Worm (Caenorhabditis elegans): ENCODE data around the gene men-1.
A peak's percentile ranks its signal among the peaks of the same experiment; 100 is the strongest.

men-1 gene

ce11 chrII:14249489-14249888 is 15.6 kb upstream of the men-1 start:
- no peak; the same call in 1 of the 2 replicates for TF ChIP-seq ctbp-1 (GFP tag; IDR thresholded peaks at IDR 0.05)
- TF ChIP-seq pha-4 (GFP tag; IDR thresholded peaks at IDR 0.05), result peak; percentile 28; the same call in 1 of the 2 replicates
- TF ChIP-seq pha-4 (tag; optimal IDR thresholded peaks at IDR 0.05), result no peak
- TF ChIP-seq zag-1 (tag; optimal IDR thresholded peaks at IDR 0.05), result no peak
- peak; percentile 72 for TF ChIP-seq hlh-11 (tag; optimal IDR thresholded peaks at IDR 0.05)
- peak; percentile 45; the same call in 1 of the 2 replicates for TF ChIP-seq madf-9 (GFP tag; conservative IDR thresholded peaks at IDR 0.05)
- TF ChIP-seq zfp-2 (tag; optimal IDR thresholded peaks at IDR 0.05), result no peak
- peak; percentile 99 for TF ChIP-seq aha-1 (tag)
- TF ChIP-seq daf-16 (GFP tag; optimal IDR thresholded peaks at IDR 0.05), result no peak
- TF ChIP-seq daf-16 (tag; optimal IDR thresholded peaks at IDR 0.05), result peak; percentile 57
- TF ChIP-seq R02D3.7 (tag; optimal IDR thresholded peaks at IDR 0.05), result no peak
- TF ChIP-seq Y75B8A.6 (GFP tag; IDR thresholded peaks at IDR 0.05), result no peak
- no peak for TF ChIP-seq dmd-8 (GFP tag; IDR thresholded peaks at IDR 0.05)
- peak; percentile 5; the same call in 1 of the 2 replicates for TF ChIP-seq set-16 (GFP tag; IDR thresholded peaks at IDR 0.05)
- TF ChIP-seq lsy-2 (tag; optimal IDR thresholded peaks at IDR 0.05), result peak; percentile 4 to 54
- TF ChIP-seq nhr-48 (tag; optimal IDR thresholded peaks at IDR 0.05), result no peak
- TF ChIP-seq nhr-6 (tag; optimal IDR thresholded peaks at IDR 0.05), result peak; percentile 42
- TF ChIP-seq rbr-2 (tag; optimal IDR thresholded peaks at IDR 0.05), result peak; percentile 64
- TF ChIP-seq Y105C5A.15 (GFP tag; IDR thresholded peaks at IDR 0.05), result no peak
- no peak for TF ChIP-seq ceh-32 (tag; optimal IDR thresholded peaks at IDR 0.05; ENCODE audit: poor library complexity)
- TF ChIP-seq lin-1 (GFP tag; IDR thresholded peaks at IDR 0.05), result no peak
- peak; percentile 50 for TF ChIP-seq ceh-28 (tag; optimal IDR thresholded peaks at IDR 0.05)
- TF ChIP-seq nhr-11 (tag; optimal IDR thresholded peaks at IDR 0.05), result peak; percentile 53
- TF ChIP-seq D1046.2 (GFP tag; IDR thresholded peaks at IDR 0.05), result no peak
- peak; percentile 88 for TF ChIP-seq hmg-1.1 (GFP tag; IDR thresholded peaks at IDR 0.05)
- TF ChIP-seq lin-13 (GFP tag; optimal IDR thresholded peaks at IDR 0.05), result peak; percentile 7
- peak; percentile 5; the same call in 1 of the 2 replicates for TF ChIP-seq nhr-42 (GFP tag; IDR thresholded peaks at IDR 0.05)
- peak; percentile 7 to 89 for TF ChIP-seq mdl-1 (tag; optimal IDR thresholded peaks at IDR 0.05)
- TF ChIP-seq nhr-76 (tag; optimal IDR thresholded peaks at IDR 0.05), result no peak
- peak; percentile 54 for TF ChIP-seq nhr-28 (tag; optimal IDR thresholded peaks at IDR 0.05)
- TF ChIP-seq dmd-6 (GFP tag; IDR thresholded peaks at IDR 0.05), result peak; percentile 44
- no peak for TF ChIP-seq nhr-41 (GFP tag; IDR thresholded peaks at IDR 0.05)
- no peak for TF ChIP-seq arid-1 (GFP tag; conservative IDR thresholded peaks at IDR 0.05)
- no peak for TF ChIP-seq sdz-12 (GFP tag; optimal IDR thresholded peaks at IDR 0.05)
- no peak for TF ChIP-seq tag-97 (GFP tag; IDR thresholded peaks at IDR 0.05)
- TF ChIP-seq lin-38 (GFP tag; IDR thresholded peaks at IDR 0.05), result no peak
- TF ChIP-seq unc-39 (tag; optimal IDR thresholded peaks at IDR 0.05), result no peak
- TF ChIP-seq cey-2 (tag; optimal IDR thresholded peaks at IDR 0.05; ENCODE audit: borderline replicate concordance, insufficient read depth), result no peak
- peak in 1 of 2 experiments; percentile 38 for TF ChIP-seq hif-1 (tag; optimal IDR thresholded peaks at IDR 0.05)
- peak; percentile 75 for TF ChIP-seq nhr-77 (tag; optimal IDR thresholded peaks at IDR 0.05)
- TF ChIP-seq mes-2 (tag; optimal IDR thresholded peaks at IDR 0.05; ENCODE audit: poor library complexity, severe bottlenecking), result peak; percentile 73
- TF ChIP-seq php-3 (GFP tag; IDR thresholded peaks at IDR 0.05), result 0 out of 2 replicates have a peak, but pooled peaks have one; percentile 7
- TF ChIP-seq mep-1 (tag; optimal IDR thresholded peaks at IDR 0.05), result peak; percentile 74
- peak; percentile 15 for TF ChIP-seq nhr-25 (tag; optimal IDR thresholded peaks at IDR 0.05; ENCODE audit: borderline replicate concordance, insufficient read depth)
- TF ChIP-seq saeg-2 (GFP tag; IDR thresholded peaks at IDR 0.05), result no peak
- no peak for TF ChIP-seq nhr-111 (GFP tag; optimal IDR thresholded peaks at IDR 0.05)
- TF ChIP-seq lim-7 (GFP tag; IDR thresholded peaks at IDR 0.05), result no peak
- no peak for TF ChIP-seq ZK337.2 (GFP tag; IDR thresholded peaks at IDR 0.05)
- no peak for TF ChIP-seq lin-15B (tag; optimal IDR thresholded peaks at IDR 0.05)
- TF ChIP-seq mxl-3 (GFP tag; optimal IDR thresholded peaks at IDR 0.05), result peak; percentile 89
- TF ChIP-seq daf-19 (GFP tag; conservative IDR thresholded peaks at IDR 0.05), result no peak
